Worm (Caenorhabditis elegans): ENCODE data around the gene puf-9.

- TF ChIP-seq gmeb-2 (tag; optimal IDR thresholded peaks at IDR 0.05) (no peak), che-1 (tag; optimal IDR thresholded peaks at IDR 0.05) (no peak), pha-4 (tag; optimal IDR thresholded peaks at IDR 0.05) (no peak), lim-6 (tag; optimal IDR thresholded peaks at IDR 0.05) (no peak), ets-4 (tag; optimal IDR thresholded peaks at IDR 0.05) (no peak), ceh-34 (tag; optimal IDR thresholded peaks at IDR 0.05) (no peak), pqm-1 (tag; optimal IDR thresholded peaks at IDR 0.05) (no peak), ama-1 (optimal IDR thresholded peaks at IDR 0.05) (no peak), ceh-31 (tag; optimal IDR thresholded peaks at IDR 0.05) (no peak), ceh-18 (tag; optimal IDR thresholded peaks at IDR 0.05) (no peak), tbx-2 (tag; optimal IDR thresholded peaks at IDR 0.05) (no peak), ceh-48 (tag; optimal IDR thresholded peaks at IDR 0.05) (no peak), rnt-1 (tag; optimal IDR thresholded peaks at IDR 0.05) (no peak), elt-2 (tag; optimal IDR thresholded peaks at IDR 0.05) (no peak)
Measured at ce11 chrX:5798690-5799089, 42.7 kb upstream of the puf-9 start, which contains the start of gene F46G11.4.
